Worm (Caenorhabditis elegans): ENCODE results near the gene C24H11.2.

- no peak for TF ChIP-seq nhr-237 (tag; optimal IDR thresholded peaks at IDR 0.05)
- TF ChIP-seq ZK546.5 (tag; optimal IDR thresholded peaks at IDR 0.05) = no peak
- no peak for TF ChIP-seq daf-16 (GFP tag; optimal IDR thresholded peaks at IDR 0.05)
- no peak for TF ChIP-seq daf-16 (tag; optimal IDR thresholded peaks at IDR 0.05)
- TF ChIP-seq lin-29 (GFP tag; IDR thresholded peaks at IDR 0.05) = no peak
- no peak for TF ChIP-seq unc-62 (GFP tag; optimal IDR thresholded peaks at IDR 0.05 in 1 of 2)
- no peak for TF ChIP-seq unc-62 (tag; optimal IDR thresholded peaks at IDR 0.05)
- no peak for TF ChIP-seq mxl-3 (GFP tag; optimal IDR thresholded peaks at IDR 0.05)
- no peak for TF ChIP-seq gei-8 (GFP tag; optimal IDR thresholded peaks at IDR 0.05)
- no peak for TF ChIP-seq vab-7 (GFP tag; IDR thresholded peaks at IDR 0.05)
- TF ChIP-seq lin-15B (tag; optimal IDR thresholded peaks at IDR 0.05) = no peak
Measured at ce11 chrIII:11785961-11786360, 6.2 kb downstream of the C24H11.2 start, which contains the start of gene tbx-38.

Measured in whole organism, L4 larva.